Worm (Caenorhabditis elegans) whole organism, late embryonic: ENCODE measurements around the gene K10B3.5.

Source experiments
- F13H6.1 ChIP-seq: sonication (generic microtip); optimal IDR thresholded peaks from 2 replicates; lab custom pipeline; 2016; ENCODE audit warnings: missing genetic modification characterization, missing compliant biosample characterization
- Y22D7AL.16 ChIP-seq: sonication (generic microtip); optimal IDR thresholded peaks from 2 replicates; lab custom pipeline; 2016; ENCODE audit warnings: missing genetic modification characterization, missing compliant biosample characterization
- ceh-31 ChIP-seq: sonication (generic microtip); optimal IDR thresholded peaks from 2 replicates; lab custom pipeline; 2016; ENCODE audit warnings: missing genetic modification characterization, missing compliant biosample characterization
- che-1 ChIP-seq: sonication (generic microtip); optimal IDR thresholded peaks from 2 replicates; lab custom pipeline; 2016; ENCODE audit warnings: mild to moderate bottlenecking, missing genetic modification characterization, missing compliant biosample characterization
- elt-2 ChIP-seq: sonication (generic microtip); optimal IDR thresholded peaks from 2 replicates; lab custom pipeline; 2016; ENCODE audit warnings: missing genetic modification reagents, missing genetic modification characterization, missing compliant biosample characterization
- fkh-10 ChIP-seq: fragments of 150-350 bp; optimal IDR thresholded peaks from 2 replicates; lab custom pipeline; 2014; ENCODE audit warnings: missing biosample characterization, missing genetic modification reagents, missing genetic modification characterization
- lin-11 ChIP-seq: fragments of 200-800 bp; sonication (Bioruptor generic); optimal IDR thresholded peaks from 2 replicates; lab custom pipeline; 2018; ENCODE audit warnings: mild to moderate bottlenecking, missing genetic modification characterization, missing compliant biosample characterization
- pha-2 ChIP-seq: sonication (generic microtip); optimal IDR thresholded peaks from 2 replicates; lab custom pipeline; 2017; ENCODE audit warnings: mild to moderate bottlenecking, missing genetic modification characterization, missing compliant biosample characterization
- pha-4 ChIP-seq: fragments of 150-350 bp; optimal IDR thresholded peaks from 2 replicates; lab custom pipeline; 2018; ENCODE audit warnings: missing biosample characterization, missing genetic modification reagents, missing genetic modification characterization
- pqm-1 ChIP-seq: sonication (generic microtip); optimal IDR thresholded peaks from 2 replicates; lab custom pipeline; 2016; ENCODE audit warnings: missing genetic modification characterization, missing compliant biosample characterization
- tbx-2 ChIP-seq: sonication (generic microtip); optimal IDR thresholded peaks from 2 replicates; lab custom pipeline; 2016; ENCODE audit warnings: missing genetic modification characterization, missing compliant biosample characterization

DNA sequence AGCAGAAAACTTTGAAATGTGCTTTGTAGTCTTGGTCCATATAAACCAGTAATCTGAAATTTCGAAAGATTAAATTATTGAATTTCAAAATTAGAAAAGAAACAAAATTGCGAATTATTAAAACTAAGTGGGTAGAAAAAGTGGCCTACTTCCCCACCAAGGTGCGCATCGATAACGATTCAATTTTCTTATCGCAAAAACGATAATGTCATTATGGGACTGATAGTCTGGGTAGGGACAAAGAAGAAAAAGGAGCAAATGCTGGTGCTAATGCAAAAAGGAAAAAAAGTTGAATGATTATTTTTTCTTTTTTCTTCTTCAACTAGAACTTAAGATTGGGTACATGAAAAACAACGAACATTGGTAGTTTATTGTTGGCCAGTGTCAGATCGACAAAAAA is 4.3 kb upstream of the K10B3.5 start, which contains the start of gene gpcp-1:
- TF ChIP-seq pha-4 (tag; lab: Kevin White, UChicago) (no peak), elt-2 (tag; lab: Kevin White, UChicago) (peak; percentile 91), F13H6.1 (no peak), pqm-1 (tag; lab: Kevin White, UChicago) (no peak), Y22D7AL.16 (tag; lab: Kevin White, UChicago) (no peak), fkh-10 (no peak), che-1 (tag; lab: Kevin White, UChicago) (no peak), lin-11 (no peak), ceh-31 (tag; lab: Kevin White, UChicago) (no peak), pha-2 (tag; lab: Kevin White, UChicago) (no peak), tbx-2 (tag; lab: Kevin White, UChicago) (no peak)
